Worm (Caenorhabditis elegans) whole organism, young adult: ENCODE data around the gene F47B7.3.

Source experiments
- B0019.2 ChIP-seq: fragments of 200-800 bp; sonication (Bioruptor generic); conservative IDR thresholded peaks from 2 replicates; pipeline ENCODE4 v1.3.6; 2022; ENCODE audit warnings: missing genetic modification reagents, missing genetic modification characterization, missing compliant biosample characterization
- C17E4.6 ChIP-seq: fragments of 200-800 bp; sonication (Bioruptor generic); IDR thresholded peaks from 2 replicates; pipeline ENCODE4 v1.3.6; 2022; ENCODE audit warnings: missing genetic modification reagents, missing genetic modification characterization, missing compliant biosample characterization
- F23B12.7 ChIP-seq: sonication (generic microtip); optimal IDR thresholded peaks from 2 replicates; lab custom pipeline; 2017; ENCODE audit warnings: missing genetic modification characterization, mild to moderate bottlenecking, missing compliant biosample characterization, antibody characterized with exemption, moderate library complexity; ENCODE audit not compliant: insufficient read depth
- F49E8.2 ChIP-seq: sonication (generic microtip); optimal IDR thresholded peaks from 3 replicates; lab custom pipeline; 2017; ENCODE audit warnings: missing genetic modification characterization, mild to moderate bottlenecking, missing compliant biosample characterization, antibody characterized with exemption, moderate library complexity; ENCODE audit not compliant: insufficient read depth
- F52B5.7 ChIP-seq: sonication (generic microtip); optimal IDR thresholded peaks from 2 replicates; lab custom pipeline; 2016; ENCODE audit warnings: mild to moderate bottlenecking, missing genetic modification characterization, missing compliant biosample characterization
- F55B11.4 ChIP-seq: sonication (generic microtip); optimal IDR thresholded peaks from 2 replicates; lab custom pipeline; 2016; ENCODE audit warnings: missing compliant biosample characterization, missing genetic modification characterization, borderline replicate concordance; ENCODE audit not compliant: insufficient read depth
- Y79H2A.3 ChIP-seq: fragments of 200-800 bp; sonication (Bioruptor generic); conservative IDR thresholded peaks from 2 replicates; pipeline ENCODE4 v1.3.6; 2022; ENCODE audit warnings: missing genetic modification reagents, missing genetic modification characterization, missing compliant biosample characterization
- aptf-3 ChIP-seq: fragments of 200-800 bp; sonication (Bioruptor generic); IDR thresholded peaks from 2 replicates; pipeline ENCODE4 v1.3.6; 2022; ENCODE audit warnings: missing genetic modification characterization, missing compliant biosample characterization
- attf-6 ChIP-seq: fragments of 200-800 bp; sonication (Bioruptor generic); IDR thresholded peaks from 2 replicates; pipeline ENCODE4 v1.3.6; 2022; ENCODE audit warnings: missing genetic modification reagents, missing genetic modification characterization, missing compliant biosample characterization
- ccch-3 ChIP-seq: fragments of 200-800 bp; sonication (Bioruptor generic); optimal IDR thresholded peaks from 2 replicates; lab custom pipeline; 2018; ENCODE audit warnings: mild to moderate bottlenecking, missing genetic modification characterization, missing compliant biosample characterization
- dox-1 ChIP-seq: fragments of 200-800 bp; sonication (Bioruptor generic); IDR thresholded peaks from 2 replicates; pipeline ENCODE4 v1.3.6; 2022; ENCODE audit warnings: missing genetic modification reagents, missing genetic modification characterization, missing compliant biosample characterization
- dpff-1 ChIP-seq: sonication (generic microtip); optimal IDR thresholded peaks from 2 replicates; lab custom pipeline; 2017; ENCODE audit warnings: mild to moderate bottlenecking, missing genetic modification characterization, missing compliant biosample characterization
- egl-18 ChIP-seq: fragments of 200-800 bp; sonication (Bioruptor generic); IDR thresholded peaks from 2 replicates; pipeline ENCODE4 v1.3.6; 2022; ENCODE audit warnings: missing genetic modification reagents, missing genetic modification characterization, missing compliant biosample characterization
- egl-44 ChIP-seq: fragments of 200-800 bp; sonication (Bioruptor generic); IDR thresholded peaks from 2 replicates; pipeline ENCODE4 v1.3.6; 2022; ENCODE audit warnings: missing genetic modification reagents, missing genetic modification characterization, missing compliant biosample characterization
- ets-4 ChIP-seq: fragments of 200-800 bp; sonication (Bioruptor generic); optimal IDR thresholded peaks from 2 replicates; lab custom pipeline; 2018; ENCODE audit warnings: mild to moderate bottlenecking, missing genetic modification characterization, missing compliant biosample characterization
- let-607 ChIP-seq, 2 experiments: fragments of 200-800 bp in 1 of 2; sonication (Bioruptor generic) in 1 of 2; sonication (generic microtip) in 1 of 2; optimal IDR thresholded peaks; 2 replicates each; lab custom pipeline; 2016 to 2018; ENCODE audit warnings: mild to moderate bottlenecking in 2 of 2, missing compliant biosample characterization in 2 of 2, missing genetic modification characterization in 2 of 2, moderate library complexity in 2 of 2, missing genotype in 1 of 2
- lin-35 ChIP-seq, 3 experiments: fragments of 150-350 bp in 2 of 3; sonication (generic microtip) in 1 of 3; optimal IDR thresholded peaks; 2 replicates each; lab custom pipeline; 2014 to 2018; ENCODE audit warnings: missing biosample characterization in 3 of 3, missing genetic modification characterization in 3 of 3, missing genetic modification reagents in 3 of 3
- lin-40 ChIP-seq: sonication (generic microtip); optimal IDR thresholded peaks from 2 replicates; lab custom pipeline; 2016; ENCODE audit warnings: missing genetic modification characterization, mild to moderate bottlenecking, missing compliant biosample characterization, missing genotype, missing genetic modification reagents
- lin-54 ChIP-seq: fragments of 200-800 bp; sonication (Bioruptor generic); optimal IDR thresholded peaks from 2 replicates; lab custom pipeline; 2018; ENCODE audit warnings: mild to moderate bottlenecking, missing genetic modification characterization, missing compliant biosample characterization
- lir-1 ChIP-seq: fragments of 200-800 bp; sonication (Bioruptor generic); conservative IDR thresholded peaks from 2 replicates; pipeline ENCODE4 v1.3.6; 2022; ENCODE audit warnings: missing genetic modification reagents, missing genetic modification characterization, missing compliant biosample characterization
- madf-10 ChIP-seq: sonication (generic microtip); optimal IDR thresholded peaks from 2 replicates; lab custom pipeline; 2016; ENCODE audit warnings: mild to moderate bottlenecking, missing genetic modification characterization, missing compliant biosample characterization
- madf-8 ChIP-seq: fragments of 200-800 bp; sonication (Bioruptor generic); conservative IDR thresholded peaks from 2 replicates; pipeline ENCODE4 v1.3.6; 2022; ENCODE audit warnings: missing genetic modification reagents, missing genetic modification characterization, missing compliant biosample characterization
- mes-4 ChIP-seq: sonication (generic microtip); optimal IDR thresholded peaks from 2 replicates; lab custom pipeline; 2016; ENCODE audit warnings: missing genotype, missing genetic modification characterization, missing compliant biosample characterization
- nfya-1 ChIP-seq: sonication (generic microtip); optimal IDR thresholded peaks from 2 replicates; lab custom pipeline; 2017; ENCODE audit warnings: antibody characterized with exemption, missing compliant biosample characterization, missing genetic modification characterization, borderline replicate concordance; ENCODE audit not compliant: insufficient read depth
- nhr-27 ChIP-seq: fragments of 200-800 bp; sonication (Bioruptor generic); optimal IDR thresholded peaks from 2 replicates; lab custom pipeline; 2018; ENCODE audit warnings: mild to moderate bottlenecking, missing genetic modification characterization, moderate library complexity, missing compliant biosample characterization
- rcor-1 ChIP-seq: fragments of 200-800 bp; sonication (Bioruptor generic); IDR thresholded peaks from 2 replicates; pipeline ENCODE4 v1.3.6; 2022; ENCODE audit warnings: missing genetic modification reagents, missing genetic modification characterization, missing compliant biosample characterization
- snpc-1.1 ChIP-seq: sonication (generic microtip); optimal IDR thresholded peaks from 2 replicates; lab custom pipeline; 2017; ENCODE audit warnings: missing genetic modification characterization, mild to moderate bottlenecking, missing compliant biosample characterization, antibody characterized with exemption, moderate library complexity, missing genotype, missing genetic modification reagents; ENCODE audit not compliant: insufficient read depth
- snpc-4 ChIP-seq, 5 experiments: fragments of 150-350 bp in 1 of 5; sonication (generic microtip) in 4 of 5; optimal IDR thresholded peaks; 2 replicates each; lab custom pipeline; 2014 to 2018; ENCODE audit warnings: missing genetic modification characterization in 5 of 5, missing biosample characterization in 3 of 5, antibody characterized with exemption in 2 of 5, mild to moderate bottlenecking in 2 of 5, missing compliant biosample characterization in 2 of 5, missing genotype in 2 of 5, moderate library complexity in 2 of 5, missing genetic modification reagents in 1 of 5
- somi-1 ChIP-seq: fragments of 200-800 bp; sonication (Bioruptor generic); optimal IDR thresholded peaks from 2 replicates; lab custom pipeline; 2018; ENCODE audit warnings: mild to moderate bottlenecking, missing genetic modification characterization, missing compliant biosample characterization
- sptf-2 ChIP-seq: fragments of 200-800 bp; sonication (Bioruptor generic); optimal IDR thresholded peaks from 2 replicates; lab custom pipeline; 2018; ENCODE audit warnings: mild to moderate bottlenecking, missing genetic modification characterization, missing compliant biosample characterization
- xnd-1 ChIP-seq: sonication (generic microtip); optimal IDR thresholded peaks from 2 replicates; lab custom pipeline; 2016; ENCODE audit warnings: missing genotype, missing genetic modification reagents, missing genetic modification characterization, missing compliant biosample characterization
- zfh-2 ChIP-seq: fragments of 200-800 bp; sonication (Bioruptor generic); conservative IDR thresholded peaks from 2 replicates; pipeline ENCODE4 v1.3.6; 2022; ENCODE audit warnings: missing genetic modification reagents, missing genetic modification characterization, missing compliant biosample characterization
- zim-3 ChIP-seq: sonication (generic microtip); optimal IDR thresholded peaks from 2 replicates; lab custom pipeline; 2017; ENCODE audit warnings: mild to moderate bottlenecking, missing genetic modification characterization, moderate library complexity, missing compliant biosample characterization
- ztf-22 ChIP-seq: fragments of 200-800 bp; sonication (Bioruptor generic); optimal IDR thresholded peaks from 2 replicates; lab custom pipeline; 2018; ENCODE audit warnings: mild to moderate bottlenecking, missing genetic modification characterization, moderate library complexity, missing compliant biosample characterization
- ztf-3 ChIP-seq: fragments of 200-800 bp; sonication (Bioruptor generic); optimal IDR thresholded peaks from 2 replicates; lab custom pipeline; 2018; ENCODE audit warnings: mild to moderate bottlenecking, missing genetic modification characterization, missing compliant biosample characterization
- ztf-6 ChIP-seq: fragments of 200-800 bp; sonication (Bioruptor generic); IDR thresholded peaks from 2 replicates; pipeline ENCODE4 v1.3.6; 2022; ENCODE audit warnings: missing genetic modification reagents, missing genetic modification characterization, missing compliant biosample characterization

F47B7.3 gene

ce11 chrX:3742223-3742622 is 22.0 kb downstream of the F47B7.3 start, which contains the start of gene fkh-2:
TSS of gene fkh-2 (minus strand) at chrX:3742323.
- TF ChIP-seq nhr-27 = no peak
- no peak for TF ChIP-seq lir-1
- TF ChIP-seq rcor-1 (GFP tag; lab: Robert Waterston, UW) = no peak
- no peak for TF ChIP-seq C17E4.6 (GFP tag; lab: Robert Waterston, UW)
- TF ChIP-seq somi-1 (GFP tag; lab: Kevin White, UChicago) = no peak
- TF ChIP-seq attf-6 (GFP tag; lab: Robert Waterston, UW) = no peak
- TF ChIP-seq lin-40 (tag; lab: Kevin White, UChicago) = no peak
- TF ChIP-seq Y79H2A.3 = no peak
- no peak for TF ChIP-seq F23B12.7 (tag; lab: Kevin White, UChicago)
- TF ChIP-seq B0019.2 (GFP tag; lab: Robert Waterston, UW) = no peak
- no peak for TF ChIP-seq ztf-6 (GFP tag; lab: Robert Waterston, UW)
- TF ChIP-seq snpc-1.1 (tag; lab: Kevin White, UChicago) = no peak
- no peak for TF ChIP-seq mes-4
- no peak for TF ChIP-seq egl-44
- TF ChIP-seq snpc-4 (GFP tag; optimal IDR thresholded peaks at IDR 0.05; lab: Kevin White, UChicago) = no peak
- TF ChIP-seq snpc-4 (tag; optimal IDR thresholded peaks at IDR 0.05; lab: Kevin White, UChicago) = no peak

ce11 chrX:3738617-3739016 is 25.6 kb downstream of the F47B7.3 start:
- TF ChIP-seq madf-10 (tag; lab: Kevin White, UChicago) (no peak), ztf-3 (GFP tag; lab: Kevin White, UChicago) (no peak), snpc-1.1 (tag; lab: Kevin White, UChicago) (no peak), madf-8 (GFP tag; lab: Robert Waterston, UW) (no peak), egl-44 (no peak), F52B5.7 (tag; lab: Kevin White, UChicago) (no peak), zim-3 (tag; lab: Kevin White, UChicago) (no peak), F55B11.4 (tag; lab: Kevin White, UChicago) (no peak), B0019.2 (GFP tag; lab: Robert Waterston, UW) (no peak), lin-35 (GFP tag; optimal IDR thresholded peaks at IDR 0.05; lab: Kevin White, UChicago) (no peak), ztf-6 (GFP tag; lab: Robert Waterston, UW) (no peak), aptf-3 (no peak), dox-1 (no peak), ccch-3 (no peak), ets-4 (GFP tag; lab: Kevin White, UChicago) (no peak), lin-54 (GFP tag; lab: Kevin White, UChicago) (no peak), F23B12.7 (tag; lab: Kevin White, UChicago) (no peak)
- TF ChIP-seq, all 124 proteins: peak for 0

ce11 chrX:3733732-3734131 is 30.5 kb downstream of the F47B7.3 start, which contains the start of gene tag-18:
TSS of gene tag-18 (minus strand) at chrX:3734036.
- no peak for TF ChIP-seq ztf-22 (GFP tag; lab: Kevin White, UChicago)
- no peak for TF ChIP-seq let-607 (tag; optimal IDR thresholded peaks at IDR 0.05; lab: Kevin White, UChicago)
- no peak for TF ChIP-seq F55B11.4 (tag; lab: Kevin White, UChicago)
- no peak for TF ChIP-seq F49E8.2
- no peak for TF ChIP-seq dpff-1 (tag; lab: Kevin White, UChicago)
- TF ChIP-seq xnd-1 (tag; lab: Kevin White, UChicago) = no peak
- TF ChIP-seq nfya-1 (tag; lab: Kevin White, UChicago) = no peak
- TF ChIP-seq Y79H2A.3 = no peak
- no peak for TF ChIP-seq sptf-2 (GFP tag; lab: Kevin White, UChicago)
- TF ChIP-seq ztf-6 (GFP tag; lab: Robert Waterston, UW) = no peak
- TF ChIP-seq egl-18 (GFP tag; lab: Robert Waterston, UW) = no peak
- no peak for TF ChIP-seq zfh-2 (GFP tag; lab: Robert Waterston, UW)
- TF ChIP-seq dox-1 = no peak
